Worm (Caenorhabditis elegans): ENCODE results near the gene T14G8.6.

T14G8.6 gene

DNA sequence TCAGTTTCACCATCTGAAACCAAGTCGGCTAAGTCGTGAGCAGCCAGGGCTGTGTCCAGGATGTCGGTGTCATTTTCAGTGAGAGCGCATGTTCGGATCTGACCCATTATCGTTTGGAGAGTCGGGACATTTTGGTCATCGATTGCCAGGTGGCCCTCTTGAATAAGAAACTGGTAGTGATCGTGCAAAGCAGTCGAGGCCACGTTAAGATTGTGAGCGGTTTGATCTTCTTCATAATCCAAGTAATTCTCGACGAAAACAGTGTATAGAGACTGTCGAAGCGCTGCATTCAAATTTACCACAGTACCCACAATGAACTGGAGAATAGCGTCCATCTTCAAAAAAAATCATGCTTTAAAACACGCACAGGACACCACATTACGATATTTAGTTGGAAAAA is at the start of gene T14G8.6:
TSS of gene T14G8.6 (minus strand) at position 338 of the 400 bp plus-strand sequence.
- TF ChIP-seq daf-12 (tag; optimal IDR thresholded peaks at IDR 0.05) (no peak), sdz-12 (GFP tag; optimal IDR thresholded peaks at IDR 0.05) (no peak), lsy-2 (tag; optimal IDR thresholded peaks at IDR 0.05) (no peak), nhr-76 (tag; optimal IDR thresholded peaks at IDR 0.05) (no peak), daf-19 (GFP tag; conservative IDR thresholded peaks at IDR 0.05) (no peak), aha-1 (tag) (peak; percentile 95), F37D6.2 (tag; optimal IDR thresholded peaks at IDR 0.05) (no peak), lin-13 (GFP tag; optimal IDR thresholded peaks at IDR 0.05) (no peak), tag-97 (GFP tag; IDR thresholded peaks at IDR 0.05) (0 out of 2 replicates have a peak, but pooled peaks have one; percentile 24)

DNA sequence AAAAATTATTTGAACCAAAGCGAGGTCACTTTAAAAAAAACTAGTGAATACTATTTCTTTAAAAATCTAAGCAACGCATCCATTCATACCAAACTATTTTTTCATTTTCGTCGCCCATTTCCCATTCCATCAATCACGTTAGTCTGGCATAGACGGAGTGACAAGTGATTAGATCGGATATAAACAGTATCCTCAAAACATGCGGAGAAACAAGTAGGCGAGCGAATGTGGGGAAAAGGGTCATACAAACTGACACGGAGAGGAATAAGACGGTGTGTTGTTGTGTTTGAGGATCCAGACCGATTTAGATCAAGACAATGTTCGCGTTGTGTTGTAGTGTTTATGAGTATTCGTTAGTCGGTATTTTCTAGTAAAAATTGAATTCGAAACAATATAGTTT is 49.8 kb upstream of the T14G8.6 start:
- TF ChIP-seq lin-13 (GFP tag; optimal IDR thresholded peaks at IDR 0.05) (no peak), set-16 (GFP tag; IDR thresholded peaks at IDR 0.05) (no peak), lin-15B (tag; optimal IDR thresholded peaks at IDR 0.05) (no peak), daf-16 (GFP tag; optimal IDR thresholded peaks at IDR 0.05) (no peak), daf-16 (tag; optimal IDR thresholded peaks at IDR 0.05) (peak; percentile 14), hlh-11 (tag; optimal IDR thresholded peaks at IDR 0.05) (no peak), tag-97 (GFP tag; IDR thresholded peaks at IDR 0.05) (no peak), lsy-2 (tag; optimal IDR thresholded peaks at IDR 0.05) (peak in 1 of 2 experiments; percentile 13), mep-1 (tag; optimal IDR thresholded peaks at IDR 0.05) (no peak), unc-62 (GFP tag; optimal IDR thresholded peaks at IDR 0.05 in 1 of 2) (peak in 1 of 2 experiments; percentile 78), unc-62 (tag; optimal IDR thresholded peaks at IDR 0.05) (no peak), Y5F2A.4 (GFP tag; optimal IDR thresholded peaks at IDR 0.05) (no peak), daf-8 (GFP tag; IDR thresholded peaks at IDR 0.05) (no peak), hmg-1.1 (GFP tag; IDR thresholded peaks at IDR 0.05) (no peak), nhr-102 (tag; optimal IDR thresholded peaks at IDR 0.05) (no peak), ceh-28 (tag; optimal IDR thresholded peaks at IDR 0.05) (no peak), nhr-77 (tag; optimal IDR thresholded peaks at IDR 0.05) (no peak), zag-1 (tag; optimal IDR thresholded peaks at IDR 0.05) (no peak), skn-1 (tag; optimal IDR thresholded peaks at IDR 0.05) (no peak), unc-39 (tag; optimal IDR thresholded peaks at IDR 0.05) (no peak), ctbp-1 (GFP tag; IDR thresholded peaks at IDR 0.05) (no peak), pha-4 (GFP tag; IDR thresholded peaks at IDR 0.05) (no peak), pha-4 (tag; optimal IDR thresholded peaks at IDR 0.05) (no peak), hif-1 (tag; optimal IDR thresholded peaks at IDR 0.05) (no peak), ceh-44 (GFP tag; IDR thresholded peaks at IDR 0.05) (no peak), lir-3 (tag; optimal IDR thresholded peaks at IDR 0.05) (no peak)

DNA sequence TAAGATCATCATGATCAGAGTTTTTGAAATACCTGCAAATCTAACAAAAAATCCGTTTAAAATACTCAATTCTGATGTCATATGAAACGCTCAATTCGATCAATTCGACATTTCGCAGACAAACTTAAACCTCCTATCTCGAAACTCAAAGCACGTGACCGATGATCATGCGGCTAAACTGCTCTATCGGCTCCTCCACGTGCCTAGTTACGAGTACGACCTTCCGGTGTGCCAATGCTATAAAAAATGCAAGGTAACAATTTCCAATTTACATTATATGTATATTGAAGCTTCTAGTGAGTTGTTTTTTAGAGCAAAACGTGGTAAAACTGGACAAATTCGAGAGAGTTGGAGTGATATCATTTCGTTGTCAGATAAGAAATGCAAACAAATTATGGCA is 48.6 kb upstream of the T14G8.6 start:
- TF ChIP-seq ceh-32 (tag; optimal IDR thresholded peaks at IDR 0.05; ENCODE audit: poor library complexity) (no peak), dve-1 (tag; optimal IDR thresholded peaks at IDR 0.05; ENCODE audit: insufficient read depth) (peak; percentile 78), ztf-7 (tag; optimal IDR thresholded peaks at IDR 0.05) (no peak), mep-1 (tag; optimal IDR thresholded peaks at IDR 0.05) (peak; percentile 25), nhr-28 (tag; optimal IDR thresholded peaks at IDR 0.05) (peak; percentile 44), T26A8.4 (GFP tag; IDR thresholded peaks at IDR 0.05) (no peak), mdl-1 (tag; optimal IDR thresholded peaks at IDR 0.05) (peak in 1 of 2 experiments; percentile 69), lim-7 (GFP tag; IDR thresholded peaks at IDR 0.05) (no peak), tra-1 (GFP tag; IDR thresholded peaks at IDR 0.05) (peak; percentile 9; the same call in 1 of the 2 replicates), nhr-41 (GFP tag; IDR thresholded peaks at IDR 0.05) (no peak), lin-15B (tag; optimal IDR thresholded peaks at IDR 0.05) (no peak), madf-9 (GFP tag; conservative IDR thresholded peaks at IDR 0.05) (no peak), set-16 (GFP tag; IDR thresholded peaks at IDR 0.05) (no peak), snpc-4 (tag; optimal IDR thresholded peaks at IDR 0.05) (no peak), ztf-11 (tag; optimal IDR thresholded peaks at IDR 0.05) (no peak), lin-39 (tag; optimal IDR thresholded peaks at IDR 0.05) (no peak), F37D6.2 (tag; optimal IDR thresholded peaks at IDR 0.05) (no peak), egl-27 (tag; optimal IDR thresholded peaks at IDR 0.05) (no peak), mxl-2 (GFP tag; conservative IDR thresholded peaks at IDR 0.05) (no peak), arid-1 (GFP tag; conservative IDR thresholded peaks at IDR 0.05) (no peak), Y105C5A.15 (GFP tag; IDR thresholded peaks at IDR 0.05) (no peak), F44E2.7 (GFP tag; IDR thresholded peaks at IDR 0.05) (no peak), mxl-3 (GFP tag; optimal IDR thresholded peaks at IDR 0.05) (peak; percentile 35)
